4 worm cellular contexts compared by ENCODE assay signal in genomic region chrII:14018887-14019286, ce11.
TF ChIP-seq lines count a peak whose summit lies in the region.

No protein-coding gene starts in this region.

TF ChIP-seq in whole organism, L3 larva, 47 proteins besides CTCF, POLR2A, EP300 and RAD21:
- no peak for TF ChIP-seq ZK546.5 (tag; optimal IDR thresholded peaks at IDR 0.05; lab: Kevin White, UChicago)
- peak; percentile 83 for TF ChIP-seq ceh-28 (tag; optimal IDR thresholded peaks at IDR 0.05; lab: Kevin White, UChicago)

TF ChIP-seq in whole organism, L4 larva, 104 proteins besides CTCF, POLR2A, EP300 and RAD21:
- TF ChIP-seq Y75B8A.6 (GFP tag; IDR thresholded peaks at IDR 0.05; lab: Robert Waterston, UW) (no peak), ceh-28 (tag; optimal IDR thresholded peaks at IDR 0.05; lab: Kevin White, UChicago) (peak; percentile 88)

TF ChIP-seq in whole organism, late embryonic, 69 proteins besides CTCF, POLR2A, EP300 and RAD21:
- peak; percentile 9 for TF ChIP-seq ceh-48 (tag; optimal IDR thresholded peaks at IDR 0.05; lab: Kevin White, UChicago)
- no peak for TF ChIP-seq pros-1 (tag; optimal IDR thresholded peaks at IDR 0.05; lab: Kevin White, UChicago)

TF ChIP-seq in whole organism, midembryonic, 9 proteins besides CTCF, POLR2A, EP300 and RAD21:
- peak; percentile 76; the same call in 1 of the 2 replicates for TF ChIP-seq T22C8.4 (GFP tag; IDR thresholded peaks at IDR 0.05; lab: Robert Waterston, UW)
- TF ChIP-seq flt-1 (GFP tag; IDR thresholded peaks at IDR 0.05; lab: Robert Waterston, UW) = no peak
